Worm (Caenorhabditis elegans) whole organism, L1 larva: Measurements from ENCODE around the gene K08C7.7.
A peak's percentile ranks its signal among the peaks of the same experiment; 100 is the strongest.

Source experiments
- C04F5.9 ChIP-seq: sonication (generic microtip); optimal IDR thresholded peaks from 2 replicates; lab custom pipeline; 2016; ENCODE audit warnings: missing genetic modification characterization, missing compliant biosample characterization
- C16A3.4 ChIP-seq: fragments of 150-350 bp; optimal IDR thresholded peaks from 2 replicates; lab custom pipeline; 2014; ENCODE audit warnings: missing biosample characterization, missing genetic modification characterization
- F16B12.6 ChIP-seq: fragments of 150-350 bp; optimal IDR thresholded peaks from 2 replicates; lab custom pipeline; 2014; ENCODE audit warnings: missing biosample characterization, missing genetic modification characterization
- aha-1 ChIP-seq: fragments of 150-350 bp; optimal IDR thresholded peaks from 2 replicates; lab custom pipeline; 2014; ENCODE audit warnings: missing biosample characterization, missing genetic modification characterization
- alr-1 ChIP-seq: fragments of 200-800 bp; sonication (Bioruptor generic); optimal IDR thresholded peaks from 2 replicates; lab custom pipeline; 2018; ENCODE audit warnings: borderline replicate concordance, mild to moderate bottlenecking, missing genetic modification characterization, missing compliant biosample characterization
- aly-2 ChIP-seq: fragments of 150-350 bp; optimal IDR thresholded peaks from 2 replicates; lab custom pipeline; 2014; ENCODE audit warnings: missing biosample characterization, missing genetic modification characterization
- ceh-63 ChIP-seq: fragments of 200-800 bp; sonication (Bioruptor generic); optimal IDR thresholded peaks from 2 replicates; lab custom pipeline; 2018; ENCODE audit warnings: mild to moderate bottlenecking, missing genetic modification characterization, missing compliant biosample characterization
- ceh-8 ChIP-seq: fragments of 200-800 bp; sonication (Bioruptor generic); optimal IDR thresholded peaks from 2 replicates; lab custom pipeline; 2018; ENCODE audit warnings: mild to moderate bottlenecking, missing genetic modification characterization, moderate library complexity, missing compliant biosample characterization
- ceh-82 ChIP-seq, 3 experiments: fragments of 150-350 bp in 1 of 3; sonication (generic microtip) in 2 of 3; optimal IDR thresholded peaks; 2 replicates each; lab custom pipeline; 2014 to 2017; ENCODE audit warnings: missing biosample characterization in 3 of 3, missing genetic modification characterization in 3 of 3
- ceh-88 ChIP-seq: fragments of 200-800 bp; sonication (Bioruptor generic); IDR thresholded peaks from 2 replicates; pipeline ENCODE4 v1.3.6; 2022; ENCODE audit warnings: missing genetic modification characterization, missing compliant biosample characterization
- ceh-90 ChIP-seq: sonication (generic microtip); optimal IDR thresholded peaks from 2 replicates; lab custom pipeline; 2016; ENCODE audit warnings: missing genetic modification characterization, missing compliant biosample characterization
- ces-1 ChIP-seq: fragments of 150-350 bp; optimal IDR thresholded peaks from 2 replicates; lab custom pipeline; 2014; ENCODE audit warnings: missing biosample characterization, missing genetic modification reagents, missing genetic modification characterization
- dpl-1 ChIP-seq, 3 experiments: fragments of 150-350 bp in 2 of 3; sonication (generic microtip) in 1 of 3; optimal IDR thresholded peaks; 2 replicates each; lab custom pipeline; 2014 to 2017; ENCODE audit warnings: missing biosample characterization in 3 of 3, missing genetic modification characterization in 3 of 3, missing genetic modification reagents in 3 of 3
- efl-1 ChIP-seq, 4 experiments: fragments of 150-350 bp; optimal IDR thresholded peaks in 3 of 4; peaks in 1 of 4; 1 replicate in 1 of 4; 2 replicates in 3 of 4; lab custom pipeline; 2014; ENCODE audit warnings: missing biosample characterization in 2 of 4, missing genetic modification characterization in 2 of 4, missing genetic modification reagents in 2 of 4
- efl-3 ChIP-seq: fragments of 200-800 bp; sonication (Bioruptor generic); optimal IDR thresholded peaks from 2 replicates; lab custom pipeline; 2018; ENCODE audit warnings: mild to moderate bottlenecking, missing genetic modification characterization, missing compliant biosample characterization
- egl-27 ChIP-seq, 2 experiments: fragments of 150-350 bp in 1 of 2; sonication (generic microtip); optimal IDR thresholded peaks; 3 replicates each; lab custom pipeline; 2017 to 2018; ENCODE audit warnings: missing biosample characterization in 2 of 2, missing genetic modification characterization in 2 of 2, missing genetic modification reagents in 2 of 2
- elt-2 ChIP-seq: sonication (generic microtip); optimal IDR thresholded peaks from 2 replicates; lab custom pipeline; 2016; ENCODE audit warnings: missing genetic modification characterization, mild to moderate bottlenecking, inconsistent platforms, missing compliant biosample characterization, missing genetic modification reagents
- ets-5 ChIP-seq: fragments of 200-800 bp; sonication (Bioruptor generic); IDR thresholded peaks from 2 replicates; pipeline ENCODE4 v1.3.6; 2022; ENCODE audit warnings: missing genetic modification characterization, missing compliant biosample characterization
- fkh-10 ChIP-seq: sonication (generic microtip); optimal IDR thresholded peaks from 2 replicates; lab custom pipeline; 2017; ENCODE audit warnings: missing biosample characterization, missing genetic modification reagents, missing genetic modification characterization
- fkh-4 ChIP-seq: sonication (generic microtip); optimal IDR thresholded peaks from 2 replicates; lab custom pipeline; 2016; ENCODE audit warnings: missing compliant biosample characterization, missing genetic modification characterization, borderline replicate concordance
- fkh-8 ChIP-seq: sonication (generic microtip); optimal IDR thresholded peaks from 2 replicates; lab custom pipeline; 2016; ENCODE audit warnings: mild to moderate bottlenecking, missing genetic modification characterization, missing compliant biosample characterization
- fos-1 ChIP-seq: fragments of 150-350 bp; optimal IDR thresholded peaks from 2 replicates; lab custom pipeline; 2014; ENCODE audit warnings: missing biosample characterization, missing genetic modification characterization
- grh-1 ChIP-seq: fragments of 200-800 bp; sonication (Bioruptor generic); IDR thresholded peaks from 2 replicates; pipeline ENCODE4 v1.3.6; 2022; ENCODE audit warnings: missing genetic modification reagents, missing genetic modification characterization, missing compliant biosample characterization
- hlh-17 ChIP-seq: fragments of 200-800 bp; sonication (Bioruptor generic); optimal IDR thresholded peaks from 2 replicates; lab custom pipeline; 2018; ENCODE audit warnings: missing genetic modification characterization, mild to moderate bottlenecking, missing compliant biosample characterization, moderate library complexity, borderline replicate concordance
- hlh-4 ChIP-seq: sonication (generic microtip); optimal IDR thresholded peaks from 2 replicates; lab custom pipeline; 2016; ENCODE audit warnings: mild to moderate bottlenecking, missing genetic modification characterization, missing compliant biosample characterization
- hpl-2 ChIP-seq: fragments of 150-350 bp; optimal IDR thresholded peaks from 2 replicates; lab custom pipeline; 2014; ENCODE audit warnings: missing biosample characterization, missing genetic modification reagents, missing genetic modification characterization
- irx-1 ChIP-seq: sonication (generic microtip); optimal IDR thresholded peaks from 2 replicates; lab custom pipeline; 2016; ENCODE audit warnings: missing genetic modification characterization, missing compliant biosample characterization
- lin-15B ChIP-seq: fragments of 150-350 bp; sonication (generic microtip); optimal IDR thresholded peaks from 3 replicates; lab custom pipeline; 2014; ENCODE audit warnings: missing biosample characterization, missing genetic modification characterization
- lin-39 ChIP-seq: fragments of 150-350 bp; optimal IDR thresholded peaks from 2 replicates; lab custom pipeline; 2014; ENCODE audit warnings: missing biosample characterization, missing genetic modification reagents, missing genetic modification characterization
- mab-9 ChIP-seq: fragments of 200-800 bp; sonication (Bioruptor generic); IDR thresholded peaks from 2 replicates; pipeline ENCODE4 v1.3.6; 2022; ENCODE audit warnings: missing genetic modification reagents, missing genetic modification characterization, missing compliant biosample characterization
- mep-1 ChIP-seq: fragments of 150-350 bp; optimal IDR thresholded peaks from 2 replicates; lab custom pipeline; 2014; ENCODE audit warnings: missing biosample characterization, missing genetic modification characterization
- nhr-19 ChIP-seq: fragments of 200-800 bp; sonication (Bioruptor generic); conservative IDR thresholded peaks from 2 replicates; pipeline ENCODE4 v1.3.6; 2022; ENCODE audit warnings: missing genetic modification characterization, missing compliant biosample characterization
- nhr-20 ChIP-seq: sonication (generic microtip); optimal IDR thresholded peaks from 2 replicates; lab custom pipeline; 2016; ENCODE audit warnings: mild to moderate bottlenecking, missing genetic modification characterization, missing compliant biosample characterization
- nhr-237 ChIP-seq: fragments of 150-350 bp; optimal IDR thresholded peaks from 2 replicates; lab custom pipeline; 2014; ENCODE audit warnings: missing biosample characterization, missing genetic modification characterization
- nhr-47 ChIP-seq: sonication (generic microtip); optimal IDR thresholded peaks from 2 replicates; lab custom pipeline; 2016; ENCODE audit warnings: mild to moderate bottlenecking, missing genetic modification characterization, moderate library complexity, missing compliant biosample characterization
- nhr-71 ChIP-seq: sonication (generic microtip); optimal IDR thresholded peaks from 2 replicates; lab custom pipeline; 2016; ENCODE audit warnings: mild to moderate bottlenecking, missing genetic modification characterization, moderate library complexity, missing compliant biosample characterization
- nhr-77 ChIP-seq: fragments of 150-350 bp; optimal IDR thresholded peaks from 2 replicates; lab custom pipeline; 2014; ENCODE audit warnings: missing biosample characterization, missing genetic modification characterization
- pag-3 ChIP-seq: sonication (generic microtip); optimal IDR thresholded peaks from 2 replicates; lab custom pipeline; 2017; ENCODE audit warnings: missing genetic modification characterization, mild to moderate bottlenecking, missing compliant biosample characterization, antibody characterized with exemption, borderline replicate concordance; ENCODE audit not compliant: insufficient read depth
- pqm-1 ChIP-seq: sonication (generic microtip); optimal IDR thresholded peaks from 3 replicates; lab custom pipeline; 2017; ENCODE audit warnings: missing biosample characterization, missing genetic modification characterization
- skn-1 ChIP-seq: fragments of 150-350 bp; optimal IDR thresholded peaks from 2 replicates; lab custom pipeline; 2014; ENCODE audit warnings: missing biosample characterization, missing genetic modification characterization
- sup-37 ChIP-seq: fragments of 200-800 bp; sonication (Bioruptor generic); optimal IDR thresholded peaks from 2 replicates; lab custom pipeline; 2018; ENCODE audit warnings: mild to moderate bottlenecking, missing genetic modification characterization, missing compliant biosample characterization
- swsn-7 ChIP-seq: sonication (generic microtip); optimal IDR thresholded peaks from 2 replicates; lab custom pipeline; 2016; ENCODE audit warnings: missing genetic modification characterization, missing compliant biosample characterization
- tlp-1 ChIP-seq: fragments of 150-350 bp; optimal IDR thresholded peaks from 2 replicates; lab custom pipeline; 2014; ENCODE audit warnings: missing biosample characterization, missing genetic modification characterization
- unc-30 ChIP-seq: sonication (generic microtip); optimal IDR thresholded peaks from 2 replicates; lab custom pipeline; 2017; ENCODE audit warnings: missing biosample characterization, missing genetic modification characterization
- unc-62 ChIP-seq: fragments of 150-350 bp; optimal IDR thresholded peaks from 2 replicates; lab custom pipeline; 2014; ENCODE audit warnings: missing biosample characterization, missing genetic modification reagents, missing genetic modification characterization
- unc-86 ChIP-seq: sonication (generic microtip); optimal IDR thresholded peaks from 2 replicates; lab custom pipeline; 2016; ENCODE audit warnings: missing genetic modification characterization, missing compliant biosample characterization
- unc-98 ChIP-seq: fragments of 200-800 bp; sonication (Bioruptor generic); IDR thresholded peaks from 2 replicates; pipeline ENCODE4 v1.3.6; 2022; ENCODE audit warnings: missing genetic modification characterization, missing compliant biosample characterization
- vab-15 ChIP-seq: sonication (generic microtip); optimal IDR thresholded peaks from 2 replicates; lab custom pipeline; 2017; ENCODE audit warnings: missing genotype, mild to moderate bottlenecking, missing genetic modification characterization, missing compliant biosample characterization
- xbp-1 ChIP-seq: sonication (generic microtip); optimal IDR thresholded peaks from 2 replicates; lab custom pipeline; 2016; ENCODE audit warnings: missing genetic modification characterization, missing compliant biosample characterization
- zag-1 ChIP-seq: fragments of 150-350 bp; optimal IDR thresholded peaks from 2 replicates; lab custom pipeline; 2014; ENCODE audit warnings: missing biosample characterization, missing genetic modification characterization
- ztf-4 ChIP-seq: fragments of 150-350 bp; optimal IDR thresholded peaks from 2 replicates; lab custom pipeline; 2014; ENCODE audit warnings: missing biosample characterization, missing genetic modification characterization

K08C7.7 gene

ce11 chrIV:10711729-10712128 is 47.5 kb downstream of the K08C7.7 start, which contains the start of gene glb-21:
Gene glb-21, minus strand, starts transcription at chrIV:10711794.
- TF ChIP-seq sup-37 (GFP tag; lab: Kevin White, UChicago) (no peak), efl-1 (optimal IDR thresholded peaks at IDR 0.05; lab: Kevin White, UChicago) (no peak), efl-1 (GFP tag; optimal IDR thresholded peaks at IDR 0.05 in 1 of 2; lab: Kevin White, UChicago) (peak in 1 of 2 experiments; percentile 75)

- no peak for TF ChIP-seq pqm-1 (tag; lab: Kevin White, UChicago)
- TF ChIP-seq nhr-71 (tag; lab: Kevin White, UChicago), result peak; percentile 45
- TF ChIP-seq xbp-1 (tag; lab: Kevin White, UChicago), result peak; percentile 20
- peak; percentile 59 for TF ChIP-seq mep-1 (tag; lab: Kevin White, UChicago)
- no peak for TF ChIP-seq zag-1 (tag; lab: Kevin White, UChicago)
- no peak for TF ChIP-seq hlh-17 (GFP tag; lab: Kevin White, UChicago)
- peak; percentile 42 for TF ChIP-seq fkh-8 (tag; lab: Kevin White, UChicago)
- TF ChIP-seq elt-2 (tag; lab: Kevin White, UChicago), result no peak
- no peak for TF ChIP-seq unc-86 (tag; lab: Kevin White, UChicago)
- TF ChIP-seq C04F5.9 (tag; lab: Kevin White, UChicago), result no peak
- TF ChIP-seq hpl-2 (GFP tag; lab: Kevin White, UChicago), result no peak
- TF ChIP-seq fkh-4 (tag; lab: Kevin White, UChicago), result no peak
- no peak for TF ChIP-seq ets-5 (GFP tag; lab: Robert Waterston, UW)
- TF ChIP-seq C16A3.4, result no peak
- peak; percentile 23 for TF ChIP-seq swsn-7
- no peak for TF ChIP-seq unc-98 (GFP tag; lab: Robert Waterston, UW)
- TF ChIP-seq sup-37 (GFP tag; lab: Kevin White, UChicago), result no peak
- no peak for TF ChIP-seq ztf-4 (tag; lab: Kevin White, UChicago)
- TF ChIP-seq lin-15B (tag; lab: Kevin White, UChicago), result no peak
- no peak for TF ChIP-seq egl-27 (tag; optimal IDR thresholded peaks at IDR 0.05; lab: Kevin White, UChicago)
- no peak for TF ChIP-seq aha-1 (tag; lab: Kevin White, UChicago)
- TF ChIP-seq nhr-237 (tag; lab: Kevin White, UChicago), result no peak
- peak; percentile 10 for TF ChIP-seq nhr-47 (tag; lab: Kevin White, UChicago)
- no peak for TF ChIP-seq grh-1 (GFP tag; lab: Robert Waterston, UW)
- TF ChIP-seq ceh-88 (GFP tag; lab: Robert Waterston, UW), result no peak
- TF ChIP-seq lin-39 (tag; lab: Kevin White, UChicago), result no peak
- no peak for TF ChIP-seq vab-15 (tag; lab: Kevin White, UChicago)
- TF ChIP-seq F16B12.6 (tag; lab: Kevin White, UChicago), result no peak
- no peak for TF ChIP-seq aly-2
- TF ChIP-seq nhr-77 (tag; lab: Kevin White, UChicago), result peak; percentile 28
- TF ChIP-seq ceh-90 (tag; lab: Kevin White, UChicago), result no peak
- TF ChIP-seq ceh-82 (tag; optimal IDR thresholded peaks at IDR 0.05; lab: Kevin White, UChicago), result no peak
- TF ChIP-seq dpl-1 (GFP tag; optimal IDR thresholded peaks at IDR 0.05; lab: Kevin White, UChicago), result peak; percentile 7 to 13 (median 12)
- TF ChIP-seq ces-1 (GFP tag; lab: Kevin White, UChicago), result no peak
- peak; percentile 58 for TF ChIP-seq nhr-20
- TF ChIP-seq alr-1 (tag; lab: Kevin White, UChicago), result no peak
- TF ChIP-seq nhr-19 (GFP tag; lab: Robert Waterston, UW), result no peak
- TF ChIP-seq skn-1 (tag; lab: Kevin White, UChicago), result no peak
- TF ChIP-seq fkh-10 (GFP tag; lab: Kevin White, UChicago), result no peak
- no peak for TF ChIP-seq unc-62 (GFP tag; lab: Kevin White, UChicago)
- no peak for TF ChIP-seq ceh-8
- TF ChIP-seq ceh-63, result no peak
- no peak for TF ChIP-seq tlp-1 (tag; lab: Kevin White, UChicago)
- no peak for TF ChIP-seq mab-9 (GFP tag; lab: Robert Waterston, UW)
- no peak for TF ChIP-seq fos-1
- no peak for TF ChIP-seq efl-3 (GFP tag; lab: Kevin White, UChicago)
- no peak for TF ChIP-seq hlh-4 (tag; lab: Kevin White, UChicago)
- TF ChIP-seq unc-30 (tag; lab: Kevin White, UChicago), result no peak
- TF ChIP-seq pag-3 (tag; lab: Kevin White, UChicago), result no peak
- no peak for TF ChIP-seq irx-1 (tag; lab: Kevin White, UChicago)
These were observed 50.4 kb downstream of the K08C7.7 start for ce11 chrIV:10714594-10714993.
